Worm (Caenorhabditis elegans) whole organism, early embryonic: Measurements from ENCODE around the gene clec-7.
"Not testable (repeated sequence)": the region's sequence is repeated elsewhere in the genome, so short reads cannot be mapped to it uniquely, and the experiment has no call there.

ENCODE experiments used
- B0310.2 ChIP-seq: sonication (generic microtip); optimal IDR thresholded peaks from 2 replicates; lab custom pipeline; 2016; ENCODE audit warnings: mild to moderate bottlenecking, missing genetic modification characterization, missing compliant biosample characterization
- F13C5.2 ChIP-seq: sonication (generic microtip); optimal IDR thresholded peaks from 2 replicates; lab custom pipeline; 2017; ENCODE audit warnings: mild to moderate bottlenecking, missing genetic modification characterization, inconsistent platforms, missing compliant biosample characterization
- aly-1 ChIP-seq: sonication (generic microtip); optimal IDR thresholded peaks from 2 replicates; lab custom pipeline; 2016; ENCODE audit warnings: missing genetic modification characterization, missing compliant biosample characterization
- ama-1 ChIP-seq: fragments of 150-350 bp; optimal IDR thresholded peaks from 2 replicates; lab custom pipeline; 2014
- ceh-13 ChIP-seq: fragments of 200-800 bp; sonication (Bioruptor generic); optimal IDR thresholded peaks from 2 replicates; lab custom pipeline; 2018; ENCODE audit warnings: mild to moderate bottlenecking, missing genetic modification characterization, missing compliant biosample characterization
- ceh-36 ChIP-seq: sonication (generic microtip); optimal IDR thresholded peaks from 2 replicates; lab custom pipeline; 2016; ENCODE audit warnings: missing genetic modification characterization, inconsistent platforms, missing compliant biosample characterization
- ets-7 ChIP-seq: sonication (generic microtip); optimal IDR thresholded peaks from 2 replicates; lab custom pipeline; 2016; ENCODE audit warnings: missing genotype, missing genetic modification characterization, missing compliant biosample characterization
- flt-1 ChIP-seq: fragments of 200-800 bp; sonication (Bioruptor generic); IDR thresholded peaks from 2 replicates; pipeline ENCODE4 v1.3.6; 2022; ENCODE audit warnings: missing genetic modification characterization, missing compliant biosample characterization
- hmbx-1 ChIP-seq: sonication (generic microtip); optimal IDR thresholded peaks from 2 replicates; lab custom pipeline; 2016; ENCODE audit warnings: mild to moderate bottlenecking, missing genetic modification characterization, missing compliant biosample characterization
- hmg-4 ChIP-seq: fragments of 200-800 bp; sonication (Bioruptor generic); optimal IDR thresholded peaks from 2 replicates; lab custom pipeline; 2018; ENCODE audit warnings: mild to moderate bottlenecking, missing genetic modification characterization, missing compliant biosample characterization
- hnd-1 ChIP-seq: sonication (generic microtip); optimal IDR thresholded peaks from 2 replicates; lab custom pipeline; 2016; ENCODE audit warnings: missing genetic modification characterization, missing compliant biosample characterization
- pes-1 ChIP-seq: fragments of 200-800 bp; sonication (Bioruptor generic); IDR thresholded peaks from 2 replicates; pipeline ENCODE4 v1.3.6; 2022; ENCODE audit warnings: missing genetic modification reagents, missing genetic modification characterization, missing compliant biosample characterization
- scrt-1 ChIP-seq: fragments of 200-800 bp; sonication (Bioruptor generic); IDR thresholded peaks from 2 replicates; pipeline ENCODE4 v1.3.6; 2022; ENCODE audit warnings: missing genetic modification characterization, missing compliant biosample characterization
- sea-1 ChIP-seq: fragments of 200-800 bp; sonication (Bioruptor generic); conservative IDR thresholded peaks from 2 replicates; pipeline ENCODE4 v1.3.6; 2022; ENCODE audit warnings: missing genetic modification characterization, missing compliant biosample characterization
- tbx-11 ChIP-seq: fragments of 200-800 bp; sonication (Bioruptor generic); IDR thresholded peaks from 2 replicates; pipeline ENCODE4 v1.3.6; 2022; ENCODE audit warnings: missing genetic modification characterization, missing compliant biosample characterization
- tbx-37 ChIP-seq: fragments of 200-800 bp; sonication (Bioruptor generic); conservative IDR thresholded peaks from 2 replicates; pipeline ENCODE4 v1.3.6; 2022; ENCODE audit warnings: missing genetic modification reagents, missing genetic modification characterization, missing compliant biosample characterization
- tra-4 ChIP-seq: sonication (generic microtip); optimal IDR thresholded peaks from 2 replicates; lab custom pipeline; 2017; ENCODE audit warnings: missing genetic modification characterization, missing compliant biosample characterization

The clec-7 gene

DNA sequence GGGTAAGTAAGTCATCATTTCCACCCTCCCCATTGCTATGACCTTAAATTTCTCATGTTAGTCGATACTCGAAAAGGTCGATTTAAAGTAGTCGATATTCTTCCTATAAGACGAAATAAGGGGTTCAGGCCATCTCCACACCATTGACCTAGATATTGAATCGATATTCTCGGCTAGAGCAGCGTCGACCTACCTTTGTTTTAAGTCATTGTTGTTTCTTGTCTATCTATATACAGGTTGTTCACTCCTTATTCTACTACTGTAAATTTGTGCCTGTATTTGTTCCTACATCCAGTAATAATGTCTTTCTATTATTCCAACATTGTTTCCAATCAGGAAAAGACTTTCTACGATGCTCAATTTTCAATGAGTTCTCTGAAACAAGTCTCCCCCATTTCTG lies 1.3 kb upstream of the clec-7 start, which contains the start of gene F10G2.4:
F10G2.4 (plus strand) TSS at position 301 of the 400 bp plus-strand sequence.
- TF ChIP-seq ama-1 (no peak), tbx-37 (GFP tag; lab: Robert Waterston, UW) (no peak), hmg-4 (no peak), ceh-13 (GFP tag; lab: Kevin White, UChicago) (no peak), tra-4 (tag; lab: Kevin White, UChicago) (no peak), flt-1 (GFP tag; lab: Robert Waterston, UW) (no peak), sea-1 (GFP tag; lab: Robert Waterston, UW) (no peak), B0310.2 (no peak)

DNA sequence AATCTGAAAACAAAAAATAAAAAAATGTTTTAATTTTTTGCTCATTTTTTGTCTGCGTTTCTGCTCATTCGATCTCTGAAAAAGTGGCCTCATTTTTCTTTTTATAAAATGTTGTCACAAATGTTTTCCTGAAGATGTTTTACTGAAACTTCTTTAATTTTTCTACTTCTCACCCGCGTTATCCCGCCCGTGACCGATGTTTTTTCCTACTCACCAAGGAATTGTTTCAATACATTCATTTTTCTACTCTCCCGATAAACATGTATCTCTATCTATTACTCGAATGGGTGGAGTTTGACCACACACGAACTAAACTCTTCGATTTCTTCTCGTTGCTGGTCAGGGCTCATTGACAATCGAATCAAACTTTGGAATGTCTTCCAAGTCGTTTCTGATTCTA lies 2.7 kb downstream of the clec-7 start, which contains the start of gene F10G2.2:
F10G2.2 (plus strand) TSS at position 301 of the 400 bp plus-strand sequence.
- TF ChIP-seq tra-4 (tag; lab: Kevin White, UChicago): no peak
- TF ChIP-seq ceh-36 (tag; lab: Kevin White, UChicago): no peak
- TF ChIP-seq hmbx-1: no peak
- no peak for TF ChIP-seq ets-7
- TF ChIP-seq hnd-1 (tag; lab: Kevin White, UChicago): no peak
- no peak for TF ChIP-seq B0310.2
- no peak for TF ChIP-seq ama-1
- TF ChIP-seq sea-1 (GFP tag; lab: Robert Waterston, UW): no peak

- TF ChIP-seq ceh-13 (GFP tag; lab: Kevin White, UChicago) (no peak), hmg-4 (no peak), ceh-36 (tag; lab: Kevin White, UChicago) (no peak), hmbx-1 (no peak), sea-1 (GFP tag; lab: Robert Waterston, UW) (no peak), tbx-37 (GFP tag; lab: Robert Waterston, UW) (no peak), tbx-11 (GFP tag; lab: Robert Waterston, UW) (no peak), flt-1 (GFP tag; lab: Robert Waterston, UW) (no peak), B0310.2 (no peak), ama-1 (no peak), scrt-1 (GFP tag; lab: Robert Waterston, UW) (no peak)
Observed at ce11 chrV:7332253-7332652, 4.1 kb downstream of the clec-7 start, which contains the start of gene F10G2.1. F10G2.1 (plus strand) TSS chrV:7332553.

DNA sequence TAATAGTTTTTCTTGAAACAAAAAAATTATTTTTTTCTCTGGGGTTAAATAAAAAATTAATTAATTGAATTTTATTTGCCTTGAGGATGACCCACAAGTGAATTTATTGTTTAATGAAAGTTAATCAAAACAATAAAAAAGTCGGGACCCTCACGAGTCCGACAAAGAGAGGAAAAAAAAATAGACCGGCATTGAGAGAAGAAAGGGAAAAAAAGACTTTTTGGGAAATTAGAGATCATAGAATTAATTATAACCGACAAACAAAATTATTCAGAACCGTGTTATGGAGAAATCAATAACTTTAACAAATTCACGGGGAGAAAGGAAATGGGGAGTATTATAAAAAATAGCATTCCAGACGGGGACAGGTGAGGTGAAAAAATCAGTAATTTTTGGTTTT lies 9.0 kb downstream of the clec-7 start, which contains the start of gene F10G2.7:
F10G2.7 (minus strand) TSS at position 101 of the 400 bp plus-strand sequence.
- not testable (repeated sequence) for TF ChIP-seq ama-1; scrt-1 (GFP tag; lab: Robert Waterston, UW); flt-1 (GFP tag; lab: Robert Waterston, UW)

DNA sequence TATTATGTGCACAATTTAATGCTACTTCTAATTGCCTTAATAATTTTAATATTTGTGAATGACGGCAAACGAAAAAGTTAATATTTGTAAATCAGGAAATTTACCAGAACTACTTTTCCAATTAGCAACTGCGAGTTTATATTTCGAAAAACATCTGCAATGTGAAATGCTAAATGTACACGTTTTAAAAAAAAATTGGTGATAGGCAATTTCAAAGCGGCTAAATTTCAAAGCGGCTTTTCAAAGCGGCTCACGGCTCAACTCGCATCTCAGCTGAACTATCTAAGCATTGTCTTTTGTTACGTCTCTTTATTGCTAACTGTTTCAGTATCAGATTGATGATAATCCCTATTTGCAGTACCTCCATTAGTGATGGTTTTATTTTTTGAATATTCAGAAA lies 11.6 kb downstream of the clec-7 start, which contains the start of gene srh-187:
srh-187 (minus strand) TSS at position 101 of the 400 bp plus-strand sequence.
- no peak for TF ChIP-seq aly-1 (tag; lab: Kevin White, UChicago)
- TF ChIP-seq tra-4 (tag; lab: Kevin White, UChicago): no peak
- no peak for TF ChIP-seq hnd-1 (tag; lab: Kevin White, UChicago)

- TF ChIP-seq tbx-11 (GFP tag; lab: Robert Waterston, UW) (no peak), B0310.2 (no peak), aly-1 (tag; lab: Kevin White, UChicago) (no peak), ets-7 (no peak), hmg-4 (no peak), hnd-1 (tag; lab: Kevin White, UChicago) (no peak), tbx-37 (GFP tag; lab: Robert Waterston, UW) (no peak), ama-1 (no peak), F13C5.2 (tag; lab: Kevin White, UChicago) (no peak), scrt-1 (GFP tag; lab: Robert Waterston, UW) (no peak), tra-4 (tag; lab: Kevin White, UChicago) (no peak), sea-1 (GFP tag; lab: Robert Waterston, UW) (no peak), ceh-36 (tag; lab: Kevin White, UChicago) (no peak), pes-1 (no peak), ceh-13 (GFP tag; lab: Kevin White, UChicago) (no peak), hmbx-1 (no peak), flt-1 (GFP tag; lab: Robert Waterston, UW) (no peak)
Observed at ce11 chrV:7341942-7342341, 13.8 kb downstream of the clec-7 start, which contains the start of the genes nhr-263 and nhr-148. nhr-263 (minus strand) TSS chrV:7342042. nhr-148 (plus strand) TSS chrV:7342156.

DNA sequence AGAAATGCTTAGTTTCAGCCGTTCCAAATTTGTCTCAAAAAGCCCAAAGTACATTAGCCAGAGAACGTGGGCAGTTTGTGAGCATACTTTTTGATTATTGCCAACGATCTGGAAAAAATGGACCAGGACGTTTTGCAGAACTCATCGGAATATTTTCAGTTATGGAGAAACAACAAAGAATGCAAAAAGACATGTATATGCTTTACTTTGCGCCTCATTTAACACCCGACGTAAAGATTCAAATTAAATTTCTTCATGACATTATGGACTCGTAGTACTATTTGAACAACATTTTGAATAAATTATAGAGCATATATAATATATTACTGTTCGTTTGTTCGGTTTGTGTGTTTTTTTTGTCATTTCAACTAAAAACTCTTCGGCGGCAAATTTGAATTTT lies 15.3 kb downstream of the clec-7 start, which contains the start of gene srh-244:
srh-244 (plus strand) TSS at position 301 of the 400 bp plus-strand sequence.
- TF ChIP-seq ets-7: no peak
- no peak for TF ChIP-seq ceh-13 (GFP tag; lab: Kevin White, UChicago)
- no peak for TF ChIP-seq aly-1 (tag; lab: Kevin White, UChicago)
- no peak for TF ChIP-seq hmbx-1
- no peak for TF ChIP-seq flt-1 (GFP tag; lab: Robert Waterston, UW)
- no peak for TF ChIP-seq tbx-11 (GFP tag; lab: Robert Waterston, UW)
- no peak for TF ChIP-seq ama-1
- TF ChIP-seq hnd-1 (tag; lab: Kevin White, UChicago): no peak
- TF ChIP-seq tra-4 (tag; lab: Kevin White, UChicago): no peak
- no peak for TF ChIP-seq ceh-36 (tag; lab: Kevin White, UChicago)

ce11 chrV:7345494-7345893 lies 17.3 kb downstream of the clec-7 start, which contains the start of gene nhr-147:
nhr-147 (plus strand) TSS chrV:7345794.
- not testable (repeated sequence) for TF ChIP-seq sea-1 (GFP tag; lab: Robert Waterston, UW); hnd-1 (tag; lab: Kevin White, UChicago); ceh-13 (GFP tag; lab: Kevin White, UChicago)
